Fruit fly (Drosophila melanogaster): ENCODE results near the gene spel1.
A peak's percentile ranks its signal among the peaks of the same experiment; 100 is the strongest.

The spel1 gene

DNA sequence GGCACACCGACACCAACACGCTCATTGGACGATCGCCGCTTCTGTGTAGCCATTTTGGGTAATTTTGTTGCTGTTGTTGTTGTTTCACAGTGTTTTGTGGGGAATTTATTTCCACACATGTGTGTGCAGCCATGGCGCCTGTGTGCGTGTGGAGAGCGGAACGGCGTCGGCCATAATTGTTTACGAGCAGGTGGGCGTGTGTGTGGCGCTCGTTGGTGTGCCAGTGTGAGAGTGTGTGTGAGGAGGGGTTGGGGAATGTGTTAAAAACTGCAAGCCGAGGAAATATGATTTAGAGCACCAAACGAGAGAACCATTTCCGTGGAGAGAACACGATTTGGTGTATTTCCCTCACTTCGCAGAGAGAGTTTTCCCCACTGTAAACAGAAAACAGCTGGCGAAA, 48.5 kb downstream of the spel1 start:
- no peak for TF ChIP-seq CG1620 (GFP tag; optimal IDR thresholded peaks at IDR 0.05)
- TF ChIP-seq tj (GFP tag; optimal IDR thresholded peaks at IDR 0.05) = no peak
- TF ChIP-seq pad (GFP tag; optimal IDR thresholded peaks at IDR 0.05) = peak; percentile 53

- TF ChIP-seq cic (GFP tag; optimal IDR thresholded peaks at IDR 0.05) = no peak
- TF ChIP-seq Mnt (GFP tag; optimal IDR thresholded peaks at IDR 0.05) = no peak
- no peak for TF ChIP-seq Clk (GFP tag; optimal IDR thresholded peaks at IDR 0.05)
- TF ChIP-seq kay (GFP tag; ENCODE audit: borderline replicate concordance) = no peak
- no peak for TF ChIP-seq pad (GFP tag; optimal IDR thresholded peaks at IDR 0.05)
- no peak for TF ChIP-seq CG11617 (GFP tag; optimal IDR thresholded peaks at IDR 0.05)
- TF ChIP-seq CG33017 (tag; optimal IDR thresholded peaks at IDR 0.05) = no peak
- TF ChIP-seq tj (GFP tag; optimal IDR thresholded peaks at IDR 0.05) = no peak
- no peak for TF ChIP-seq Crg-1 (GFP tag; optimal IDR thresholded peaks at IDR 0.05)
- no peak for TF ChIP-seq ovo (GFP tag; optimal IDR thresholded peaks at IDR 0.05)
- TF ChIP-seq Hr96 (GFP tag; optimal IDR thresholded peaks at IDR 0.05) = no peak
- TF ChIP-seq CG14711 (tag; optimal IDR thresholded peaks at IDR 0.05) = no peak
- no peak for TF ChIP-seq toe (GFP tag; optimal IDR thresholded peaks at IDR 0.05)
- no peak for TF ChIP-seq cnc (optimal IDR thresholded peaks at IDR 0.05)
- TF ChIP-seq CG5204 (GFP tag; optimal IDR thresholded peaks at IDR 0.05) = no peak
- TF ChIP-seq CG7045 (GFP tag; optimal IDR thresholded peaks at IDR 0.05) = no peak
- TF ChIP-seq CG12768 (GFP tag; optimal IDR thresholded peaks at IDR 0.05) = no peak
These were observed 49.2 kb downstream of the spel1 start for dm6 chr2L:14411102-14411501.

dm6 chr2L:14413408-14413807, 51.5 kb downstream of the spel1 start:
- TF ChIP-seq tj (GFP tag; optimal IDR thresholded peaks at IDR 0.05) = no peak
- no peak for TF ChIP-seq pad (GFP tag; optimal IDR thresholded peaks at IDR 0.05)
- TF ChIP-seq CG7045 (GFP tag; optimal IDR thresholded peaks at IDR 0.05) = no peak
- TF ChIP-seq CG14711 (tag; optimal IDR thresholded peaks at IDR 0.05) = no peak
- no peak for TF ChIP-seq cnc (optimal IDR thresholded peaks at IDR 0.05)
- no peak for TF ChIP-seq kay (GFP tag; ENCODE audit: borderline replicate concordance)
- TF ChIP-seq bab1 (GFP tag; optimal IDR thresholded peaks at IDR 0.05) = no peak
- no peak for TF ChIP-seq CG7101 (tag; optimal IDR thresholded peaks at IDR 0.05)
- no peak for TF ChIP-seq cic (GFP tag; optimal IDR thresholded peaks at IDR 0.05)

dm6 chr2L:14414291-14414893, 52.5 kb downstream of the spel1 start:
- TF ChIP-seq CG11617 (GFP tag; optimal IDR thresholded peaks at IDR 0.05) = no peak
- no peak for TF ChIP-seq CG7101 (tag; optimal IDR thresholded peaks at IDR 0.05)
- TF ChIP-seq CG14711 (tag; optimal IDR thresholded peaks at IDR 0.05) = no peak
- TF ChIP-seq CG7045 (GFP tag; optimal IDR thresholded peaks at IDR 0.05) = no peak
- TF ChIP-seq Mnt (GFP tag; optimal IDR thresholded peaks at IDR 0.05) = no peak
- no peak for TF ChIP-seq CG12768 (GFP tag; optimal IDR thresholded peaks at IDR 0.05)
- TF ChIP-seq toe (GFP tag; optimal IDR thresholded peaks at IDR 0.05) = no peak
- no peak for TF ChIP-seq Hr96 (GFP tag; optimal IDR thresholded peaks at IDR 0.05)
- TF ChIP-seq Clk (GFP tag; optimal IDR thresholded peaks at IDR 0.05) = no peak
- no peak for TF ChIP-seq kay (GFP tag; ENCODE audit: borderline replicate concordance)
- no peak for TF ChIP-seq ovo (GFP tag; optimal IDR thresholded peaks at IDR 0.05)
- TF ChIP-seq CG1620 (GFP tag; optimal IDR thresholded peaks at IDR 0.05) = no peak
- TF ChIP-seq bab1 (GFP tag; optimal IDR thresholded peaks at IDR 0.05) = no peak
- no peak for TF ChIP-seq cnc (optimal IDR thresholded peaks at IDR 0.05)

Measured in whole organism, adult.